Fruit fly (Drosophila melanogaster) whole organism, embryonic: ENCODE results near the gene fwe.

Source experiments
- Adf1 ChIP-seq: fragments of 200-800 bp; sonication (Bioruptor generic); IDR thresholded peaks from 2 replicates; pipeline ENCODE4 v1.3.6; 2022; ENCODE audit warnings: missing biosample characterization, missing genetic modification characterization
- CG10274 ChIP-seq: fragments of 200-800 bp; sonication (Bioruptor generic); optimal IDR thresholded peaks from 3 replicates; lab custom pipeline; 2017; ENCODE audit warnings: missing biosample characterization, mild to moderate bottlenecking, missing genetic modification characterization
- CG12236 ChIP-seq: fragments of 200-800 bp; sonication (Bioruptor generic); optimal IDR thresholded peaks from 2 replicates; lab custom pipeline; 2016; ENCODE audit warnings: missing biosample characterization, missing genetic modification characterization
- CG12299 ChIP-seq: fragments of 200-800 bp; sonication (Bioruptor generic); optimal IDR thresholded peaks from 2 replicates; lab custom pipeline; 2018; ENCODE audit warnings: missing biosample characterization, mild to moderate bottlenecking, missing genetic modification characterization
- CG12659 ChIP-seq: fragments of 200-800 bp; sonication (Bioruptor generic); optimal IDR thresholded peaks from 3 replicates; lab custom pipeline; 2017; ENCODE audit warnings: mild to moderate bottlenecking, missing biosample characterization, missing genetic modification reagents, missing genetic modification characterization
- CG13894 ChIP-seq: fragments of 200-800 bp; sonication (Bioruptor generic); optimal IDR thresholded peaks from 3 replicates; lab custom pipeline; 2018; ENCODE audit warnings: missing biosample characterization, mild to moderate bottlenecking, missing genetic modification characterization, moderate library complexity
- CG14860 ChIP-seq: fragments of 200-800 bp; sonication (Bioruptor generic); IDR thresholded peaks from 3 replicates; pipeline ENCODE4 v1.3.6; 2022; ENCODE audit warnings: missing biosample characterization, missing genetic modification characterization; ENCODE audit not compliant: partially characterized antibody
- CG1647 ChIP-seq: fragments of 200-800 bp; sonication (Bioruptor generic); optimal IDR thresholded peaks from 3 replicates; lab custom pipeline; 2016; ENCODE audit warnings: missing biosample characterization, missing genetic modification characterization
- CG32767 ChIP-seq: fragments of 200-800 bp; sonication (Bioruptor generic); IDR thresholded peaks from 2 replicates; pipeline ENCODE4 v1.3.6; 2022; ENCODE audit warnings: missing biosample characterization, missing genetic modification characterization
- CG4617 ChIP-seq: fragments of 200-800 bp; sonication (Bioruptor generic); optimal IDR thresholded peaks from 3 replicates; lab custom pipeline; 2016; ENCODE audit warnings: missing biosample characterization, missing genetic modification characterization, borderline replicate concordance
- CG6175 ChIP-seq: fragments of 200-800 bp; sonication (Bioruptor generic); IDR thresholded peaks from 3 replicates; pipeline ENCODE4 v1.3.6; 2022; ENCODE audit warnings: missing biosample characterization, missing genetic modification characterization
- CG7556 ChIP-seq: fragments of 200-800 bp; sonication (Bioruptor generic); optimal IDR thresholded peaks from 2 replicates; lab custom pipeline; 2017; ENCODE audit warnings: missing biosample characterization, mild to moderate bottlenecking, missing genetic modification characterization
- CG7839 ChIP-seq: fragments of 200-800 bp; sonication (Bioruptor generic); optimal IDR thresholded peaks from 3 replicates; lab custom pipeline; 2018; ENCODE audit warnings: missing biosample characterization, mild to moderate bottlenecking, missing genetic modification characterization, moderate library complexity
- CG8359 ChIP-seq: fragments of 200-800 bp; sonication (Bioruptor generic); optimal IDR thresholded peaks from 2 replicates; lab custom pipeline; 2017; ENCODE audit warnings: missing biosample characterization, mild to moderate bottlenecking, missing genetic modification characterization, borderline replicate concordance
- CG8388 ChIP-seq: fragments of 200-800 bp; sonication (Bioruptor generic); optimal IDR thresholded peaks from 2 replicates; lab custom pipeline; 2019; ENCODE audit warnings: missing biosample characterization, mild to moderate bottlenecking, missing genetic modification characterization, moderate library complexity
- CG9727 ChIP-seq: fragments of 200-800 bp; sonication (Bioruptor generic); optimal IDR thresholded peaks from 3 replicates; lab custom pipeline; 2017; ENCODE audit warnings: missing biosample characterization, mild to moderate bottlenecking, missing genetic modification characterization
- CTCF ChIP-seq: fragments of 200-800 bp; sonication (Bioruptor generic); optimal IDR thresholded peaks from 2 replicates; lab custom pipeline; 2017; ENCODE audit warnings: missing biosample characterization, mild to moderate bottlenecking, missing genetic modification characterization, moderate library complexity
- CoRest ChIP-seq: fragments of 200-800 bp; sonication (Bioruptor generic); optimal IDR thresholded peaks from 3 replicates; lab custom pipeline; 2018; ENCODE audit warnings: missing biosample characterization, mild to moderate bottlenecking, missing genetic modification characterization, moderate library complexity
- D19A ChIP-seq: fragments of 200-800 bp; optimal IDR thresholded peaks from 3 replicates; lab custom pipeline; 2019; ENCODE audit warnings: missing biosample characterization, mild to moderate bottlenecking, missing genetic modification characterization, moderate library complexity
- Hr51 ChIP-seq, 2 experiments: fragments of 200-800 bp; sonication (Bioruptor generic); optimal IDR thresholded peaks; 2 replicates in 1 of 2; 3 replicates in 1 of 2; lab custom pipeline; 2016 to 2018; ENCODE audit warnings: missing biosample characterization in 2 of 2, missing genetic modification characterization in 2 of 2, mild to moderate bottlenecking in 1 of 2, moderate library complexity in 1 of 2
- Lhr ChIP-seq: fragments of 200-800 bp; sonication (Bioruptor generic); optimal IDR thresholded peaks from 3 replicates; lab custom pipeline; 2017; ENCODE audit warnings: mild to moderate bottlenecking, missing biosample characterization, missing genetic modification reagents, missing genetic modification characterization
- Max ChIP-seq: fragments of 200-800 bp; sonication (Bioruptor generic); optimal IDR thresholded peaks from 2 replicates; lab custom pipeline; 2016; ENCODE audit warnings: missing biosample characterization, mild to moderate bottlenecking, missing genetic modification characterization
- Nf-YC ChIP-seq: fragments of 200-800 bp; optimal IDR thresholded peaks from 3 replicates; lab custom pipeline; 2019; ENCODE audit warnings: missing biosample characterization, mild to moderate bottlenecking, missing genetic modification characterization, moderate library complexity
- Oaz ChIP-seq: fragments of 200-800 bp; sonication (Bioruptor generic); IDR thresholded peaks from 2 replicates; pipeline ENCODE4 v1.3.6; 2022; ENCODE audit warnings: missing biosample characterization, missing genetic modification characterization
- Oli ChIP-seq: fragments of 200-800 bp; sonication (Bioruptor generic); optimal IDR thresholded peaks from 2 replicates; lab custom pipeline; 2018; ENCODE audit warnings: missing biosample characterization, mild to moderate bottlenecking, missing genetic modification characterization, moderate library complexity
- Opbp ChIP-seq: fragments of 200-800 bp; sonication (Bioruptor generic); IDR thresholded peaks from 3 replicates; pipeline ENCODE4 v1.3.6; 2022; ENCODE audit warnings: missing biosample characterization, missing genetic modification characterization; ENCODE audit not compliant: partially characterized antibody
- Rfx ChIP-seq: fragments of 200-800 bp; sonication (Bioruptor generic); IDR thresholded peaks from 2 replicates; pipeline ENCODE4 v1.3.6; 2022; ENCODE audit warnings: missing biosample characterization, missing genetic modification characterization
- Sox100B ChIP-seq: fragments of 200-800 bp; sonication (Bioruptor generic); optimal IDR thresholded peaks from 3 replicates; lab custom pipeline; 2018; ENCODE audit warnings: missing biosample characterization, mild to moderate bottlenecking, missing genetic modification characterization
- Usf ChIP-seq: fragments of 200-800 bp; sonication (Bioruptor generic); optimal IDR thresholded peaks from 2 replicates; lab custom pipeline; 2017; ENCODE audit warnings: missing genotype, missing biosample characterization, missing genetic modification characterization
- Xrp1 ChIP-seq: fragments of 200-800 bp; sonication (Bioruptor generic); IDR thresholded peaks from 2 replicates; pipeline ENCODE4 v1.3.6; 2022; ENCODE audit warnings: missing biosample characterization, missing genetic modification characterization
- ab ChIP-seq: fragments of 200-800 bp; sonication (Bioruptor generic); optimal IDR thresholded peaks from 2 replicates; lab custom pipeline; 2016; ENCODE audit warnings: missing biosample characterization, missing genetic modification characterization
- bsh ChIP-seq, 2 experiments: fragments of 200-800 bp; sonication (Bioruptor generic); optimal IDR thresholded peaks; 2 replicates each; lab custom pipeline; 2017 to 2018; ENCODE audit warnings: mild to moderate bottlenecking in 2 of 2, missing biosample characterization in 2 of 2, missing genetic modification characterization in 2 of 2, moderate library complexity in 1 of 2
- chn ChIP-seq: fragments of 200-800 bp; sonication (Bioruptor generic); optimal IDR thresholded peaks from 2 replicates; lab custom pipeline; 2016; ENCODE audit warnings: missing biosample characterization, missing genetic modification characterization
- dmrt99B ChIP-seq: fragments of 200-800 bp; sonication (Bioruptor generic); optimal IDR thresholded peaks from 2 replicates; lab custom pipeline; 2018; ENCODE audit warnings: missing biosample characterization, mild to moderate bottlenecking, missing genetic modification characterization, moderate library complexity
- dpn ChIP-seq, 2 experiments: fragments of 200-800 bp; sonication (Bioruptor generic); optimal IDR thresholded peaks; 3 replicates each; lab custom pipeline; 2016; ENCODE audit warnings: missing biosample characterization in 2 of 2, missing genetic modification characterization in 2 of 2
- fd96Cb ChIP-seq: fragments of 200-800 bp; sonication (Bioruptor generic); optimal IDR thresholded peaks from 2 replicates; lab custom pipeline; 2018; ENCODE audit warnings: missing biosample characterization, mild to moderate bottlenecking, missing genetic modification characterization, moderate library complexity
- grau ChIP-seq: fragments of 200-800 bp; optimal IDR thresholded peaks from 3 replicates; lab custom pipeline; 2019; ENCODE audit warnings: missing biosample characterization, mild to moderate bottlenecking, missing genetic modification characterization, moderate library complexity
- gsb ChIP-seq: fragments of 200-800 bp; sonication (Bioruptor generic); IDR thresholded peaks from 2 replicates; pipeline ENCODE4 v1.3.6; 2022; ENCODE audit warnings: missing biosample characterization, missing genetic modification characterization
- hbn ChIP-seq: fragments of 200-800 bp; sonication (Bioruptor generic); IDR thresholded peaks from 2 replicates; pipeline ENCODE4 v1.3.6; 2022; ENCODE audit warnings: missing biosample characterization, missing genetic modification characterization; ENCODE audit not compliant: partially characterized antibody
- jigr1 ChIP-seq: fragments of 200-800 bp; sonication (Bioruptor generic); IDR thresholded peaks from 3 replicates; pipeline ENCODE4 v1.3.6; 2022; ENCODE audit warnings: missing biosample characterization, missing genetic modification characterization
- kni ChIP-seq: fragments of 200-800 bp; sonication (Bioruptor generic); optimal IDR thresholded peaks from 3 replicates; lab custom pipeline; 2017; ENCODE audit warnings: mild to moderate bottlenecking, missing biosample characterization, missing genetic modification reagents, missing genetic modification characterization
- pfk ChIP-seq: fragments of 200-800 bp; sonication (Bioruptor generic); optimal IDR thresholded peaks from 2 replicates; lab custom pipeline; 2018; ENCODE audit warnings: missing biosample characterization, mild to moderate bottlenecking, missing genetic modification characterization, moderate library complexity
- pho ChIP-seq: fragments of 200-800 bp; sonication (Bioruptor generic); optimal IDR thresholded peaks from 2 replicates; lab custom pipeline; 2016; ENCODE audit warnings: missing biosample characterization, missing genetic modification characterization
- sens ChIP-seq: fragments of 200-800 bp; sonication (Bioruptor generic); peaks from one replicate; lab custom pipeline; 2016; ENCODE audit warnings: missing biosample characterization, missing genetic modification characterization
- sim ChIP-seq: fragments of 200-800 bp; sonication (Bioruptor generic); IDR thresholded peaks from 2 replicates; pipeline ENCODE4 v1.3.6; 2022; ENCODE audit warnings: missing biosample characterization, missing genetic modification characterization
- sisA ChIP-seq: fragments of 200-800 bp; sonication (Bioruptor generic); IDR thresholded peaks from 2 replicates; pipeline ENCODE4 v1.3.6; 2022; ENCODE audit warnings: missing biosample characterization, missing genetic modification characterization
- sna ChIP-seq: fragments of 200-800 bp; sonication (Bioruptor generic); IDR thresholded peaks from 2 replicates; pipeline ENCODE4 v1.3.6; 2022; ENCODE audit warnings: missing biosample characterization, missing genetic modification characterization; ENCODE audit not compliant: partially characterized antibody
- tio ChIP-seq: fragments of 200-800 bp; sonication (Bioruptor generic); optimal IDR thresholded peaks from 2 replicates; lab custom pipeline; 2017; ENCODE audit warnings: missing biosample characterization, missing genetic modification characterization, inconsistent platforms
- tx ChIP-seq: fragments of 200-800 bp; sonication (Bioruptor generic); optimal IDR thresholded peaks from 2 replicates; lab custom pipeline; 2016; ENCODE audit warnings: missing biosample characterization, missing genetic modification characterization
- z ChIP-seq: fragments of 200-800 bp; sonication (Bioruptor generic); IDR thresholded peaks from 3 replicates; pipeline ENCODE4 v1.3.6; 2022; ENCODE audit warnings: missing biosample characterization, missing genetic modification characterization
- zen ChIP-seq: fragments of 200-800 bp; sonication (Bioruptor generic); optimal IDR thresholded peaks from 3 replicates; lab custom pipeline; 2018; ENCODE audit warnings: missing biosample characterization, mild to moderate bottlenecking, missing genetic modification characterization, moderate library complexity

fwe gene

DNA sequence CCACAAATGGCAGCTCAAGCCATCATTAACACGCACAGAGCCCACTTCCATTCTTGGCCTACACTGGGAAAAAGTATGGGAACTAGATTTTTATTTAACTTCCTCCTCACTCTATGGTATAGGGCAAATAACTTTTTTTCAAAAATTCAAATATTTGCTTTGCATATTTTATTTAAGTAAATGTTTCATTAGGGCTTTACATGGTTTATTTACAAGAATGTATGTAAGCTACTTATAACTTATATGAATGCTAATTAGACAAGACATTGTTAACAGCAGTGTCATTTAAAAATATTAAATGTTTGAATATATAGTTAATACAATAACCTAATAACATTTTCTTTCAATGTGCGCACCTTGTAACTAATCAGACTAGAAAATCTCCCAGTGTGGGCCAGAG lies 40.7 kb downstream of the fwe start (continued):
- TF ChIP-seq D19A (tag; lab: Kevin White, UChicago) = peak; percentile 35
- TF ChIP-seq sna (GFP tag; lab: Robert Waterston, UW) = no peak
- TF ChIP-seq gsb = no peak
- TF ChIP-seq jigr1 = no peak
- TF ChIP-seq CG12299 (tag; lab: Kevin White, UChicago) = no peak
- TF ChIP-seq hbn (GFP tag; lab: Robert Waterston, UW) = no peak
- TF ChIP-seq Sox100B (GFP tag; lab: Kevin White, UChicago) = peak; percentile 54
- TF ChIP-seq Oli (tag; lab: Kevin White, UChicago) = peak; percentile 16
- TF ChIP-seq z (GFP tag; lab: Robert Waterston, UW) = no peak
- no peak for TF ChIP-seq kni (GFP tag; lab: Kevin White, UChicago)
- no peak for TF ChIP-seq sim (GFP tag; lab: Robert Waterston, UW)
- TF ChIP-seq dmrt99B (tag; lab: Kevin White, UChicago) = peak; percentile 49
- TF ChIP-seq Rfx (GFP tag; lab: Robert Waterston, UW) = no peak
- peak; percentile 40; the same call in 1 of the 2 replicates for TF ChIP-seq Xrp1 (GFP tag; lab: Robert Waterston, UW)
- TF ChIP-seq CG1647 (GFP tag; lab: Kevin White, UChicago) = no peak
- TF ChIP-seq CG10274 (GFP tag; lab: Kevin White, UChicago) = no peak
- no peak for TF ChIP-seq CG32767 (GFP tag; lab: Robert Waterston, UW)
- TF ChIP-seq CG8359 = peak; percentile 1
- TF ChIP-seq grau (tag; lab: Kevin White, UChicago) = peak; percentile 39
- TF ChIP-seq CG12659 (GFP tag; lab: Kevin White, UChicago) = no peak
- no peak for TF ChIP-seq Opbp (GFP tag; lab: Robert Waterston, UW)
- TF ChIP-seq CG6175 (GFP tag; lab: Robert Waterston, UW) = no peak
- peak; percentile 48 for TF ChIP-seq sens (GFP tag; lab: Kevin White, UChicago)
- TF ChIP-seq Adf1 (GFP tag; lab: Robert Waterston, UW) = no peak
- TF ChIP-seq ab = no peak
- TF ChIP-seq Usf (GFP tag; lab: Kevin White, UChicago) = no peak
- no peak for TF ChIP-seq CTCF (GFP tag; lab: Kevin White, UChicago)
- TF ChIP-seq bsh (GFP tag; optimal IDR thresholded peaks at IDR 0.05; lab: Kevin White, UChicago) = peak in 1 of 2 experiments; percentile 48
- TF ChIP-seq CG7839 (tag; lab: Kevin White, UChicago) = peak; percentile 48
- peak; percentile 20 for TF ChIP-seq CG8388
- no peak for TF ChIP-seq sisA
- peak; percentile 5 for TF ChIP-seq tio (GFP tag; lab: Kevin White, UChicago)
- peak; percentile 36 for TF ChIP-seq CG7556 (GFP tag; lab: Kevin White, UChicago)
- TF ChIP-seq CG4617 (GFP tag; lab: Kevin White, UChicago) = no peak
- no peak for TF ChIP-seq dpn (GFP tag; optimal IDR thresholded peaks at IDR 0.05; lab: Kevin White, UChicago)
- no peak for TF ChIP-seq Oaz (GFP tag; lab: Robert Waterston, UW)
- TF ChIP-seq CG14860 (GFP tag; lab: Robert Waterston, UW) = no peak
- TF ChIP-seq Hr51 (GFP tag; optimal IDR thresholded peaks at IDR 0.05; lab: Kevin White, UChicago) = peak in 1 of 2 experiments; percentile 31
- no peak for TF ChIP-seq pho (GFP tag; lab: Kevin White, UChicago)
- peak; percentile 22 for TF ChIP-seq CG9727 (GFP tag; lab: Kevin White, UChicago)
- TF ChIP-seq chn (GFP tag; lab: Kevin White, UChicago) = no peak
- TF ChIP-seq CoRest (tag; lab: Kevin White, UChicago) = peak; percentile 23
- TF ChIP-seq tx (GFP tag; lab: Kevin White, UChicago) = no peak
- TF ChIP-seq Lhr (GFP tag; lab: Kevin White, UChicago) = no peak
- no peak for TF ChIP-seq CG13894
- TF ChIP-seq CG12236 (GFP tag; lab: Kevin White, UChicago) = no peak
- TF ChIP-seq Max (GFP tag; lab: Kevin White, UChicago) = peak; percentile 2
- no peak for TF ChIP-seq pfk (GFP tag; lab: Kevin White, UChicago)
- TF ChIP-seq Nf-YC (tag; lab: Kevin White, UChicago) = no peak
- TF ChIP-seq zen (tag; lab: Kevin White, UChicago) = peak; percentile 4
- peak; percentile 47 for TF ChIP-seq fd96Cb (tag; lab: Kevin White, UChicago)
